Fruit fly (Drosophila melanogaster): Measurements from ENCODE around the gene CG33912.

CG33912 gene

DNA sequence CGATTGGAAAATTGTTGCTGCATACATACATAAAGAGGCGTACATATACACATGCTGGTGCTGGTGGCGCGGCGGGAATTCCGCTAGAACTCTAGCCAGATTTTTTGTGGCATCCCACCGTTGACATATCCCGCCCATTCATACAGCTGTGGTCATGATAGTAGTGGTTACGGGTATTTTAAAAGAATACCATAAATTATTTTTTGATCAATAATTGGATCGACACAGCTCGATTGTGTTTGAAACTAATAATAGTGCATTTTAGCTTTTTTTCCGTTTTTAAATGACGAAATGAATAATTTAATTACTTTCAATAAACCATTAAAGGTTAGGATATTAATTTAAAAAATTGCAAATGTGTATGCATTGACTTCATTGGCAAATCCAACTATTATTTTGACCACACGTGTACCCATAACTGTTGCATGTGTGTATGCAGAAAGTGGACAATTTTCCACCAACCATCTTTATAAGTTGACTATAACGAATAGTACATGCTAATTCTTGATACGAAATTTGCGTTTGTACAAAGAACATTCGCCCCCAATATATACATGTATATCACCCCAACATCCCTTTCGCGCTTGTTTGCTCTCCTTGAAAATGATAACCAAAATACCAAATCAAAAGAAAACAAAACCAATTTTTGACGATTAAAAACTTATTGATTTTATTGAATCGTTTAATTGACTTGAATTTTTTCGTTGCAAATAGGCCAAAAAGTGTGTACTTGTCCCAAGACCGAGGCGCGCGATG lies 16.6 kb upstream of the CG33912 start (continued):
- TF ChIP-seq CG17385 (GFP tag; optimal IDR thresholded peaks at IDR 0.05) (peak; percentile 65), gt (GFP tag; IDR thresholded peaks at IDR 0.05) (no peak), CG16779 (GFP tag; IDR thresholded peaks at IDR 0.05) (peak; percentile 63; the same call in 1 of the 2 replicates), CG18619 (GFP tag; optimal IDR thresholded peaks at IDR 0.05) (peak; percentile 74), sob (GFP tag; IDR thresholded peaks at IDR 0.05) (peak; percentile 59), gce (GFP tag; IDR thresholded peaks at IDR 0.05) (peak; percentile 77), Dfd (GFP tag; optimal IDR thresholded peaks at IDR 0.05) (no peak), Ptx1 (GFP tag; IDR thresholded peaks at IDR 0.05) (peak; percentile 81), schlank (tag; optimal IDR thresholded peaks at IDR 0.05) (peak; percentile 50), CG10543 (GFP tag; optimal IDR thresholded peaks at IDR 0.05) (no peak), ci (GFP tag; IDR thresholded peaks at IDR 0.05) (peak; percentile 92), CG7928 (GFP tag; optimal IDR thresholded peaks at IDR 0.05) (peak; percentile 51), fd102C (GFP tag; optimal IDR thresholded peaks at IDR 0.05) (no peak), disco-r (GFP tag; optimal IDR thresholded peaks at IDR 0.05) (peak; percentile 49), CG18011 (GFP tag; optimal IDR thresholded peaks at IDR 0.05) (no peak), GATAe (GFP tag; conservative IDR thresholded peaks at IDR 0.05) (no peak), CG10209 (GFP tag; optimal IDR thresholded peaks at IDR 0.05) (peak; percentile 77), CG2875 (GFP tag; optimal IDR thresholded peaks at IDR 0.05) (peak; percentile 73), HmgD (GFP tag; optimal IDR thresholded peaks at IDR 0.05) (peak; percentile 53), p53 (GFP tag; optimal IDR thresholded peaks at IDR 0.05) (no peak), caup (GFP tag; optimal IDR thresholded peaks at IDR 0.05; ENCODE audit: severe bottlenecking) (peak; percentile 84), Mrtf (GFP tag; IDR thresholded peaks at IDR 0.05) (peak; percentile 57; the same call in 1 of the 3 replicates), CG33557 (GFP tag; optimal IDR thresholded peaks at IDR 0.05) (no peak), H2.0 (GFP tag; IDR thresholded peaks at IDR 0.05) (peak; percentile 81), Doc3 (GFP tag; IDR thresholded peaks at IDR 0.05; ENCODE audit: partially characterized antibody) (no peak), fu2 (GFP tag; optimal IDR thresholded peaks at IDR 0.05) (peak; percentile 2), Asciz (GFP tag; optimal IDR thresholded peaks at IDR 0.05) (peak; percentile 76), CG4854 (GFP tag; optimal IDR thresholded peaks at IDR 0.05) (peak; percentile 66), dmrt99B (tag; optimal IDR thresholded peaks at IDR 0.05) (peak; percentile 84), CG2889 (GFP tag; IDR thresholded peaks at IDR 0.05) (0 out of 3 replicates have a peak, but pooled peaks have one; percentile 47), CG4360 (GFP tag; IDR thresholded peaks at IDR 0.05) (peak; percentile 51; the same call in 1 of the 2 replicates), CG4404 (GFP tag; IDR thresholded peaks at IDR 0.05) (no peak), Adf1 (GFP tag; IDR thresholded peaks at IDR 0.05) (0 out of 2 replicates have a peak, but pooled peaks have one; percentile 21), CG8281 (tag; optimal IDR thresholded peaks at IDR 0.05) (peak; percentile 33), sqz (GFP tag; optimal IDR thresholded peaks at IDR 0.05) (no peak), Nf-YC (tag; optimal IDR thresholded peaks at IDR 0.05) (no peak), ac (GFP tag; optimal IDR thresholded peaks at IDR 0.05) (no peak), CG10654 (GFP tag; optimal IDR thresholded peaks at IDR 0.05) (peak; percentile 61), nau (GFP tag; optimal IDR thresholded peaks at IDR 0.05) (no peak), CG6813 (GFP tag; optimal IDR thresholded peaks at IDR 0.05) (peak; percentile 70), esg (GFP tag; conservative IDR thresholded peaks at IDR 0.05) (peak; percentile 71), CG12071 (GFP tag; optimal IDR thresholded peaks at IDR 0.05) (peak; percentile 85), repo (GFP tag; optimal IDR thresholded peaks at IDR 0.05) (peak; percentile 68), CG13775 (GFP tag; optimal IDR thresholded peaks at IDR 0.05) (peak; percentile 75), unc-4 (GFP tag; IDR thresholded peaks at IDR 0.05; ENCODE audit: partially characterized antibody) (no peak; the same call in 1 of the 2 replicates), dan (GFP tag; IDR thresholded peaks at IDR 0.05) (no peak), eyg (GFP tag; optimal IDR thresholded peaks at IDR 0.05) (peak; percentile 64), danr (GFP tag; IDR thresholded peaks at IDR 0.05) (peak; percentile 55), Bdp1 (GFP tag; optimal IDR thresholded peaks at IDR 0.05) (peak; percentile 64)

All from whole organism, embryonic.